Worm (Caenorhabditis elegans): ENCODE data around the gene Y51H4A.937.

Gene Y51H4A.937

DNA sequence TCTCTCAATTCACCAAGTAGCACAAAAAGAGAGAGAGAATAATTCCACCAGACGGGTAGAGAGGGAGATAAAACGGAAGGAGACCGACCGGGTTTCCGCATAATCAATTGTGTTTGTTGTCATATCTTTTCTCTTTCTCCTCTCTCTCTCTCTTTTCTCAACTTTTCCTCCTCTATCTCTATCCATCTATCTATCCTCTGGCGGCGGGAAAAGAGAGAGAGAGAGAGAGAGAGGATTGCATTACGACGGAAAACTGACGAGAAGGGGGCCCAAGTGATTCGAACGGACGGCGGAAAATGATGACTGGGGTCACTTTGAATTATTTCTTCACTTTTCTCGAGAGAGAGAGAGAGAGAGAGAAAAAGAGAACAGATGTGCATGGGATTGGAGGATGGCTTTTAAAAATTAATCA is 30.4 kb upstream of the Y51H4A.937 start (continued):
- TF ChIP-seq elt-1 (tag; optimal IDR thresholded peaks at IDR 0.05) (no peak), gmeb-1 (tag; optimal IDR thresholded peaks at IDR 0.05) (no peak), nhr-6 (tag; optimal IDR thresholded peaks at IDR 0.05) (peak; percentile 66), mbf-1 (tag; optimal IDR thresholded peaks at IDR 0.05) (no peak), nhr-21 (tag; optimal IDR thresholded peaks at IDR 0.05) (peak; percentile 52), unc-55 (GFP tag; optimal IDR thresholded peaks at IDR 0.05) (peak; percentile 42)

DNA sequence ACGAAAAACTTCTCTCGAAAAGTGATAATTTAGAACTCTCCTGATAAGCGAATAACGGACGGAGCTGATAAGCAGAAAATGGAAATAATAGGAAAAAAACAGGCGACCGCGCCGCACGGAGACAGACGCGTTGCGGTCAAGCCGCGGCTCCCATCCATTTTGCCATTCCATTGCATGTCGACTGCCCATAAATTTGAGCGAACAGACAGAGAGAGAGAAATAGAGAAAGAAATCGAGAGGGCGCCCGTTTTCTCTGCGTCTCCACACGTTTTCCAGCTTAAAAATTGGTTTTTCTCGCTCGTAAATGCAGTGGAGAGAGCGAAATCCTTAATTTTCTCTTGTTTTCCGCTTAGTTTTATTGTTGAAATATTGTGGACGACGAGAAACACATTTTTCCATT is 26.6 kb upstream of the Y51H4A.937 start:
- TF ChIP-seq fos-1 (tag; optimal IDR thresholded peaks at IDR 0.05) (peak; percentile 84), nhr-129 (tag; optimal IDR thresholded peaks at IDR 0.05) (peak; percentile 61), elt-1 (tag; optimal IDR thresholded peaks at IDR 0.05) (no peak), mdl-1 (tag; optimal IDR thresholded peaks at IDR 0.05) (no peak), sma-9 (GFP tag; optimal IDR thresholded peaks at IDR 0.05) (peak; percentile 48), sma-9 (tag; optimal IDR thresholded peaks at IDR 0.05) (no peak), lin-11 (tag; optimal IDR thresholded peaks at IDR 0.05) (peak; percentile 53), mab-5 (tag; optimal IDR thresholded peaks at IDR 0.05) (peak; percentile 28), Y55F3AM.14 (GFP tag; optimal IDR thresholded peaks at IDR 0.05) (no peak), R02D3.7 (tag; optimal IDR thresholded peaks at IDR 0.05) (no peak), sem-4 (tag; optimal IDR thresholded peaks at IDR 0.05) (peak; percentile 66), ztf-11 (tag; optimal IDR thresholded peaks at IDR 0.05) (no peak), lin-13 (GFP tag; optimal IDR thresholded peaks at IDR 0.05) (peak; percentile 53), unc-39 (tag; optimal IDR thresholded peaks at IDR 0.05) (no peak), nhr-11 (tag; optimal IDR thresholded peaks at IDR 0.05) (no peak), dmd-4 (tag; optimal IDR thresholded peaks at IDR 0.05) (no peak), egl-27 (tag; optimal IDR thresholded peaks at IDR 0.05) (peak; percentile 3), ama-1 (optimal IDR thresholded peaks at IDR 0.05) (no peak), gmeb-1 (tag; optimal IDR thresholded peaks at IDR 0.05) (peak; percentile 46), F13H6.1 (tag; optimal IDR thresholded peaks at IDR 0.05) (peak; percentile 57), C34F6.9 (tag; optimal IDR thresholded peaks at IDR 0.05) (peak; percentile 75), sma-3 (GFP tag; optimal IDR thresholded peaks at IDR 0.05) (no peak), unc-55 (GFP tag; optimal IDR thresholded peaks at IDR 0.05) (peak; percentile 73), nhr-21 (tag; optimal IDR thresholded peaks at IDR 0.05) (no peak), mbf-1 (tag; optimal IDR thresholded peaks at IDR 0.05) (no peak), crh-2 (tag; optimal IDR thresholded peaks at IDR 0.05) (peak; percentile 29), nhr-25 (tag; optimal IDR thresholded peaks at IDR 0.05) (no peak), nhr-6 (tag; optimal IDR thresholded peaks at IDR 0.05) (no peak), lsy-2 (tag; optimal IDR thresholded peaks at IDR 0.05) (peak in 1 of 2 experiments; percentile 57)

DNA sequence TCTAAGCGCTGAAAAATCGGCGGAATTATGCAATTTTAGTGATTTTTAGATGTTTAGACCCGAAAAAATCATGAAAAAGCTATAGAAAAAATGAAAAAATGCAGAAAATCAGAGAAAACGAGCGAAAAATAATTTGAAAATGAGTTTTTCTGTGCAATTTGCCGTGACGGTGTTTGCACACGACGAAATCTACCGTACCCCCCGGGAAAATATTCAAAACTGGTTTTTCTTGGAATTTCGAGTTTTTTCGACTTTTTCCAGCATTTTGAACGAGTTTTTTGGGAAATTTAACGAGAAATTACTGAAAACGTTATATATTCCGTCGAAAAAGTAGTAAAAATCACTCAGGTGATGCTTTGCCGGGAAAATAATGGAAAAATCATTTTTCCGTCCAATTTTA is 26.1 kb upstream of the Y51H4A.937 start:
- no peak for TF ChIP-seq mab-5 (tag; optimal IDR thresholded peaks at IDR 0.05)
- no peak for TF ChIP-seq ama-1 (optimal IDR thresholded peaks at IDR 0.05)
- TF ChIP-seq crh-2 (tag; optimal IDR thresholded peaks at IDR 0.05) = no peak
- no peak for TF ChIP-seq blmp-1 (tag; optimal IDR thresholded peaks at IDR 0.05; ENCODE audit: insufficient read depth)
- TF ChIP-seq nhr-25 (tag; optimal IDR thresholded peaks at IDR 0.05) = no peak
- TF ChIP-seq elt-1 (tag; optimal IDR thresholded peaks at IDR 0.05) = no peak
- TF ChIP-seq F13H6.1 (tag; optimal IDR thresholded peaks at IDR 0.05) = no peak
- TF ChIP-seq lsy-2 (tag; optimal IDR thresholded peaks at IDR 0.05) = no peak
- no peak for TF ChIP-seq nhr-11 (tag; optimal IDR thresholded peaks at IDR 0.05)
- no peak for TF ChIP-seq zag-1 (tag; optimal IDR thresholded peaks at IDR 0.05)
- TF ChIP-seq nhr-23 (tag; optimal IDR thresholded peaks at IDR 0.05) = no peak
- TF ChIP-seq ZK546.5 (tag; optimal IDR thresholded peaks at IDR 0.05) = no peak
- no peak for TF ChIP-seq egl-27 (tag; optimal IDR thresholded peaks at IDR 0.05)
- no peak for TF ChIP-seq unc-55 (GFP tag; optimal IDR thresholded peaks at IDR 0.05)

DNA sequence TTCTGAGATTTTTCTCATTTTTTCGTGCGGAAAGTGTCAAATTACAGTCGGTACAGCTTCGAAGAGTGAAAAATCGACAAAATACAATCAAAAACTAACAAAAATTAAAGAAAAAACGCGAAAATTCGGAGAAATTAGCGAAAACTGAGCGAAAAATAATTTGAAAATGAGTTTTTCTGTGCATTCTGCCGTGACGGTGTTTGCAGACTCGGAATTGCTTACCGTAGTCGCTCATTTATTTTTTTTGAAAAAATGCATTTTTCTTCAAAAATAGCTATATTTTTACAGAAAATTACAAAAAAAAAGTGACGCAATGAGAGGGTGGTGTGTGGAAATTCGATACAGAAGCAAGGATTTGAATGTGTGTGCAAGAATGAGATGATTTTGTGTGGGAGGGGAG is 25.4 kb upstream of the Y51H4A.937 start:
- TF ChIP-seq ztf-11 (tag; optimal IDR thresholded peaks at IDR 0.05) (no peak), nhr-77 (tag; optimal IDR thresholded peaks at IDR 0.05) (no peak), snpc-4 (tag; optimal IDR thresholded peaks at IDR 0.05) (no peak), elt-3 (tag; optimal IDR thresholded peaks at IDR 0.05) (no peak), unc-62 (GFP tag; optimal IDR thresholded peaks at IDR 0.05) (no peak)

All from whole organism, L2 larva.